Worm (Caenorhabditis elegans) whole organism, midembryonic: Measurements from ENCODE around the gene B0294.3.

Experiments
- T22C8.4 ChIP-seq: fragments of 200-800 bp; sonication (Bioruptor generic); IDR thresholded peaks from 2 replicates; pipeline ENCODE4 v1.3.6; 2022; ENCODE audit warnings: missing genetic modification characterization, missing compliant biosample characterization
- cog-1 ChIP-seq: sonication (generic microtip); optimal IDR thresholded peaks from 2 replicates; lab custom pipeline; 2016; ENCODE audit warnings: missing genetic modification characterization, missing compliant biosample characterization
- flt-1 ChIP-seq: fragments of 200-800 bp; sonication (Bioruptor generic); IDR thresholded peaks from 2 replicates; pipeline ENCODE4 v1.3.6; 2022; ENCODE audit warnings: missing genetic modification characterization, missing compliant biosample characterization
- klf-2 ChIP-seq: fragments of 200-800 bp; sonication (Bioruptor generic); conservative IDR thresholded peaks from 2 replicates; pipeline ENCODE4 v1.3.6; 2022; ENCODE audit warnings: missing genetic modification reagents, missing genetic modification characterization, missing compliant biosample characterization
- med-1 ChIP-seq: sonication (generic microtip); optimal IDR thresholded peaks from 2 replicates; lab custom pipeline; 2017; ENCODE audit warnings: missing genetic modification characterization, mild to moderate bottlenecking, missing compliant biosample characterization, antibody characterized with exemption, missing genetic modification reagents; ENCODE audit not compliant: insufficient read depth
- ref-1 ChIP-seq: fragments of 200-800 bp; sonication (Bioruptor generic); conservative IDR thresholded peaks from 2 replicates; pipeline ENCODE4 v1.3.6; 2022; ENCODE audit warnings: missing genetic modification reagents, missing genetic modification characterization, missing compliant biosample characterization
- tab-1 ChIP-seq: fragments of 200-800 bp; sonication (Bioruptor generic); IDR thresholded peaks from 2 replicates; pipeline ENCODE4 v1.3.6; 2022; ENCODE audit warnings: missing genetic modification characterization, missing compliant biosample characterization
- ztf-23 ChIP-seq: fragments of 200-800 bp; sonication (Bioruptor generic); IDR thresholded peaks from 2 replicates; pipeline ENCODE4 v1.3.6; 2022; ENCODE audit warnings: missing genetic modification reagents, missing genetic modification characterization, missing compliant biosample characterization
- ztf-29 ChIP-seq: fragments of 200-800 bp; sonication (Bioruptor generic); IDR thresholded peaks from 2 replicates; pipeline ENCODE4 v1.3.6; 2022; ENCODE audit warnings: missing genetic modification reagents, missing genetic modification characterization, missing compliant biosample characterization

B0294.3 gene

DNA sequence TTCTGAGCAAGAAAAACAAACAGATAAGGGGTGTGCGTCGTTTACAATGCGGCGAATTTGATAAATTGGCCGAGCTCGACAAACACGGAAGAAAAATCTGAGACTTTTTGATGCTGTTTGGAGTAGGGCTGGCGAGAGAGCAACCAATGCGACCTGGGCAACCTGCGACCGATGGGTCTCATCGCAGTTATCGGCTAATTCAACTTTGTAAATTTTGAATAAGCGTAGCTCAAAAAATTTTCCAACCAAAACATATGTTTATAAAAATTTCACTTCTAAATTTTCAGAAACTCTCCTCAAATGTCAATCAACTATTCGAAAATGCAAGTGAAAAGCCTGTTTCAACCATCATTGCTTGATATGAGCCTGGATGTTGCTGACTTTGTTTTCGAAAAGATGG, at the start of gene B0294.3:
TSS of gene B0294.3 (plus strand) at position 301 of the 400 bp plus-strand sequence.
- TF ChIP-seq ztf-23 (GFP tag; lab: Robert Waterston, UW) = no peak
- TF ChIP-seq cog-1 (tag; lab: Kevin White, UChicago) = no peak
- TF ChIP-seq ref-1 = no peak
- no peak for TF ChIP-seq T22C8.4
- no peak for TF ChIP-seq tab-1
- no peak for TF ChIP-seq med-1
- TF ChIP-seq ztf-29 (GFP tag; lab: Robert Waterston, UW) = no peak
- TF ChIP-seq klf-2 = no peak
- no peak for TF ChIP-seq flt-1

ce11 chrX:1845493-1845892, 46.5 kb upstream of the B0294.3 start, which contains the start of gene T26C11.4:
TSS of gene T26C11.4 (minus strand) at chrX:1845546.
- no peak for TF ChIP-seq ztf-29 (GFP tag; lab: Robert Waterston, UW)
- no peak for TF ChIP-seq ztf-23 (GFP tag; lab: Robert Waterston, UW)
- no peak for TF ChIP-seq flt-1
- no peak for TF ChIP-seq tab-1
- no peak for TF ChIP-seq ref-1
- no peak for TF ChIP-seq med-1
- no peak for TF ChIP-seq klf-2
- TF ChIP-seq T22C8.4 = no peak
- TF ChIP-seq cog-1 (tag; lab: Kevin White, UChicago) = no peak

DNA sequence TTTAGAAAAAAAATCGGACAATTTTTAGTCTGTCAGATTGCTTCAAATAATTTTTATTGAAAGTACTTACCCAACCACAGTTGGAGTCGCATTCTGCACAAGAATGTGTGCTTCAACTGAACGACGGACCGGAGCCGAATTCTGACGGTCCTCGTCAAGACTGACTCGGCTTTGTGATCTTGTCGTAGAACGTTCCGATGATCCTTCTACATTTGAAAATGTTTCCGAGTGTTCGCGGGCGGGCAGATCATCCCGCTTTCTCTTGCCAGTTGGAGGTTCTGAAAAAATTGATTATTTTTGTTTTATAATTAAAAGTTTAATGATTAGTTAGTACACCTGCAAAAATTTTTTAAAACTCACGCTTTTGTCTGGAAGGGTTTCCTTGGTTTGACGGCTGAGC, 44.3 kb upstream of the B0294.3 start:
- no peak for TF ChIP-seq T22C8.4
- TF ChIP-seq ztf-29 (GFP tag; lab: Robert Waterston, UW) = no peak
- no peak for TF ChIP-seq ztf-23 (GFP tag; lab: Robert Waterston, UW)
- TF ChIP-seq tab-1 = no peak
- no peak for TF ChIP-seq ref-1
- no peak for TF ChIP-seq flt-1
- no peak for TF ChIP-seq cog-1 (tag; lab: Kevin White, UChicago)
- no peak for TF ChIP-seq med-1
- no peak for TF ChIP-seq klf-2

- TF ChIP-seq flt-1 = no peak
Measured at ce11 chrX:1848575-1848974, 43.4 kb upstream of the B0294.3 start, which contains the start of gene ceh-41. TSS of gene ceh-41 (minus strand) at chrX:1848675.

- TF ChIP-seq ztf-23 (GFP tag; lab: Robert Waterston, UW) (no peak), flt-1 (no peak), cog-1 (tag; lab: Kevin White, UChicago) (no peak), klf-2 (no peak), ztf-29 (GFP tag; lab: Robert Waterston, UW) (no peak), ref-1 (no peak), med-1 (no peak), tab-1 (no peak), T22C8.4 (no peak)
Measured at ce11 chrX:1850525-1850924, 41.5 kb upstream of the B0294.3 start.

DNA sequence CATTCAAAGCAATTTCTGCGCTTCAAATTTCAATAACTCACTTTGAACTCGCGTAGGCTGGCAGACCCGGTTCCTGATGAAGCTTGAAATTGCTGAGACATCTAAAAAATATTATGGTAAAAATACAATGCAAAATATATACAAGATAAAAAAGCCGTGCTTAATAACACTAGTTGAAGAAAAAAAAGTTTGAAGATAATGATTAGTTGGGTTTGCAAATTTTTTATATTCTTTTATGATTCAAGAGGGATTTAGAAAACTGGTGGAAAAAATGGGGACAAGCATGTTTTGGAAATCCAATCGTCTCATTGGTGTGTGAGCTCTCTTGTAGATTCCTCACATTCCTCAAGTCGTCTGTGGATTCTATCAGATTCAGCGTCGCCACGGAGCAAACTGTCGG, 39.4 kb upstream of the B0294.3 start, which contains the start of gene ceh-21:
TSS of gene ceh-21 (minus strand) at position 101 of the 400 bp plus-strand sequence.
- TF ChIP-seq ztf-23 (GFP tag; lab: Robert Waterston, UW) (no peak), tab-1 (no peak), T22C8.4 (no peak), flt-1 (no peak), ref-1 (no peak), cog-1 (tag; lab: Kevin White, UChicago) (no peak), ztf-29 (GFP tag; lab: Robert Waterston, UW) (no peak), klf-2 (no peak), med-1 (no peak)

DNA sequence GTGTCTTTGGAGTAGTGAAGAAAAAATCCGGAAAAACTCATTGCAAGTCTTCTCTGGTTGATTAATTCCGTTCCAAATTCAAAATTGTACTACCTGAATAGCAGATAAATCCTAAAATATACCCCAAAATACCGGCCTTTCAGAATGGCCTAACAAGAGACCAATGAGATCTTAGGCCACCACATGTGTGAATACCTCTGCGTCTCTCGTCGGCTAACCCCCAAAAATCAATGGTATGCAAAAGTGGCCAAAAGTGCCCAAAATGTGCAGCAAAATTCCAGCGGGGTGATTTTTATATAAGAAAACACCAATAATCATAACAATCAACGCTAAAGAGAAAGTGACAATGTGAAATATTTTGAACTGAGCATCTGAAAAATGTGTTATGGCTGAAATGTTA, 38.4 kb upstream of the B0294.3 start, which contains the start of gene T26C11.9:
TSS of gene T26C11.9 (minus strand) at position 254 of the 400 bp plus-strand sequence.
- TF ChIP-seq T22C8.4 (peak; percentile 39; the same call in 1 of the 2 replicates), tab-1 (no peak)

- TF ChIP-seq flt-1 (peak; percentile 65; the same call in 1 of the 2 replicates), klf-2 (no peak), tab-1 (0 out of 2 replicates have a peak, but pooled peaks have one; percentile 56), cog-1 (tag; lab: Kevin White, UChicago) (peak; percentile 40), med-1 (no peak), ztf-23 (GFP tag; lab: Robert Waterston, UW) (peak; percentile 36; the same call in 1 of the 2 replicates)
Measured at ce11 chrX:1856160-1856559, 35.8 kb upstream of the B0294.3 start, which contains the start of gene ceh-39. TSS of gene ceh-39 (minus strand) at chrX:1856172.

ce11 chrX:1857777-1858176, 34.2 kb upstream of the B0294.3 start:
- TF ChIP-seq cog-1 (tag; lab: Kevin White, UChicago) (no peak), ztf-23 (GFP tag; lab: Robert Waterston, UW) (no peak), klf-2 (no peak), flt-1 (no peak), med-1 (no peak), ztf-29 (GFP tag; lab: Robert Waterston, UW) (no peak), tab-1 (no peak), ref-1 (no peak), T22C8.4 (no peak)

DNA sequence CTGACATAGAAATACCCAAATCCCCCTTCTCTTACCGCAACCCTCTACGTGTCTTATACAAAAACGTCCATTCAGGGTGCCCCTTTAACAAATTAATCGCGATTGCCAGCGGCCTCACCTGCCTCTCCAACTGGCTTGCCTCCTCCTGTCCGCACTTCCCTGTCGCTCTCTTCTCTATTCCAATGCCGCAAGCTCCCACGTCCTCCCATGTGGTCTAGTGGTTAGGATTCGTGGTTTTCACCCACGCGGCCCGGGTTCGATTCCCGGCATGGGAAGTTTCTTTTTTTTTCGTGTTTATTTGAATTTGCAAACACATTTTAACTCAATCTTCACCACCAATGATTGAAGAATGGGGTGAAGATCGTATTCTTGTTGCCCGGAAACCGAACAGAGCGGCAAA, 33.4 kb upstream of the B0294.3 start:
- TF ChIP-seq med-1 = peak; percentile 69
- peak; percentile 79; the same call in 1 of the 2 replicates for TF ChIP-seq klf-2
- TF ChIP-seq ref-1 = peak; percentile 78
- TF ChIP-seq cog-1 (tag; lab: Kevin White, UChicago) = peak; percentile 61
- peak; percentile 94 for TF ChIP-seq flt-1
- peak; percentile 88 for TF ChIP-seq ztf-29 (GFP tag; lab: Robert Waterston, UW)
- peak; percentile 92 for TF ChIP-seq tab-1
- peak; percentile 76 for TF ChIP-seq T22C8.4
- TF ChIP-seq ztf-23 (GFP tag; lab: Robert Waterston, UW) = peak; percentile 90

ce11 chrX:1860422-1860821, 31.6 kb upstream of the B0294.3 start, which contains the start of gene T26C11.8:
TSS of gene T26C11.8 (plus strand) at chrX:1860722.
- TF ChIP-seq flt-1 (no peak), klf-2 (no peak), T22C8.4 (no peak), med-1 (no peak), ref-1 (no peak), tab-1 (no peak), cog-1 (tag; lab: Kevin White, UChicago) (no peak), ztf-23 (GFP tag; lab: Robert Waterston, UW) (no peak), ztf-29 (GFP tag; lab: Robert Waterston, UW) (no peak)
